Worm (Caenorhabditis elegans): ENCODE measurements around the gene kin-24.

The kin-24 gene

DNA sequence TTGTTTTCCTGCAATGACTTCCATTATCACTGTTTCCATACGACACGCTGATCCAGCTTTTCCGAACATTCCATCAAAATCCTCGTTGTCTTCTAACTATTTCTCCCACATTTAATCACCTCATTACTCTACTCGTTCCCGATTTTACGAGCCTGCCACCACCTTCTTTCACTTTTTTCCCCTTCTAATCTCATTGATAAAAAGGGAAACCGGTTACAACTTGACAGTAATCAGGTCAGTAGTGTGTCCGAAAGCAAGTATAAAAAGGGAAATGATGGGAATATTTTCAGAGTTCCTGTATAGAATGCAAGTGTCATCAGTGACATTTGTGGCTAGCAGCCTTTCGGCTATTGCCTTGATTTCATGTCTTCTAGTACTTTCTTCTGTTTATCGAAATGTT is 19.3 kb downstream of the kin-24 start, which contains the start of gene col-123:
TSS of gene col-123 (plus strand) at position 301 of the 400 bp plus-strand sequence.
- TF ChIP-seq unc-62 (GFP tag; optimal IDR thresholded peaks at IDR 0.05) = no peak

DNA sequence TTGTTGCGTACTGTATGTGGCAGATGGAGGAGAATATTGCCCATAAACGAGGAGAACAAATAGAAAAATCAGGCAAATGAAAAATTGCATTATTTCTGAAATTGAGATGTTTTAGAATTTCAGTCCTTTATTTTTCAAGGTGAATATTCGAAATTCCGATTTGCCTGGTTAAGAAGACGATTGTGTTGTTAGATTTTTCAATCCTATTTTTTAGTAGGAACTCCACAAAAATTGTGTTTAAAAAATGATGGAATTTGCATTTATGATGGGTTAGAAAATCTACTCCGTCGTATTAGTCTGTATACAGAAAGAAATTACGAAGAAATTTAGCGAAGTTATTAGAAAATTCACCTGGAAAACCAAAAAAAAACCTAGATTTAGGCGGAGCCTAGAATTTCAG is 25.5 kb downstream of the kin-24 start, which contains the start of gene egl-20:
TSS of gene egl-20 (minus strand) at position 101 of the 400 bp plus-strand sequence.
- TF ChIP-seq unc-62 (GFP tag; optimal IDR thresholded peaks at IDR 0.05) = no peak

DNA sequence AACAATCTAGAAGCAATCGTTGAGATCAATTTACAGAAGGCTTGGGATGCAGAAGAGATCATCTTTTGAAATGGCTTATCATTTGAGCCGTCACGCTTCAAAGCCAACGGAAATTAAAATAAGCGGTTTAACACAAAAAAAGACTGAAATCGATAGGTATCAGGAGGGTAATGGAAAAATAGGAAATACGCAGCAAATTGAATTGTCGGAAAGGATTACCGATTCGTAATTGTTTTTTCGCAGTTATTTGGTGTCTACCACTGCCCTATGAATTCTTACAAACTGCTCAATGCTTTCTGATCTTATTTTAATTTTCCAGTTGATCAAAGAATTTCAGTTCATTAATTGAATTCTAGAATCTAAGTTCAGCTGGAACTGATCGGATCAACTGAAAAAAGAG is 29.4 kb downstream of the kin-24 start:
- no peak for TF ChIP-seq unc-62 (GFP tag; optimal IDR thresholded peaks at IDR 0.05)

ce11 chrIV:9810633-9811032 is 30.3 kb downstream of the kin-24 start, which contains the start of gene dct-15:
TSS of gene dct-15 (minus strand) at chrIV:9810733.
- no peak for TF ChIP-seq unc-62 (GFP tag; optimal IDR thresholded peaks at IDR 0.05)

DNA sequence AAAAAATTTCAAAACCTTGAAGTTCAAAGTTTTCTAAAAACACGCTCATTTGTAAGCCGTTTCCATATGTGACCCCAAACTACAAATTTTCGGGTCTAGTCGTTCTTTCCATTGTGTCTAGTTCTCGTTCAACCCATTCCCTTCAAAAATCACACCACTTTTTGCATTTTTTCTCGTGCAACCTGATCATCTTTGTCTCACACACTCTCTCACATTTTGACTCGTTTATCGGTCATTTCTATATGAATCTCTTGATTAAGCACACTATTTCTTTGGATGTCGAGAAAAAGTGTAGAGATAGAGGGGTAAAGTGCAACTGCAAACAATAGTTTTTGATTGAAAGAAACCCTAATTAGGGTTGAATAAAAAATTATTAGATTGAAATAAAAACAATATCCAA is 37.3 kb downstream of the kin-24 start:
- no peak for TF ChIP-seq unc-62 (GFP tag; optimal IDR thresholded peaks at IDR 0.05)

DNA sequence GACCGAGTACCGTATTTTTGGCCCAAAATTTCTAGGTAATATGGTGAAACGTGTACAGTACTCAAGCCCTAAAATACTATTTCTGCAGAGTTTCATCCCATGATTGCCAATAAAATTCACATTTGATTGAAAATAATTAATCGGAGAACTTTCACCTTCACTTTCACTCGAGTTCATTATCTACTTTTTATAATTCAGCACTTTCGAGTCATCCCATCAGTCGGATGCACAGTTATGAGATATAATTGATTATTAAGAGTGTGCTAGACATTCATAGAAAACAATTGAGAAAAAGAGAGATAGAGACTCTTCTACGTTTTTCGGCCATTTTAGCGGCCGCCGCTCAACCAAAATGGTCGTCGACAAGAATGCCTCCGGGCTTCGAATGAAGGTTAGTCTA is 38.2 kb downstream of the kin-24 start, which contains the start of gene fat-3:
TSS of gene fat-3 (plus strand) at position 313 of the 400 bp plus-strand sequence.
- no peak for TF ChIP-seq unc-62 (GFP tag; optimal IDR thresholded peaks at IDR 0.05)

DNA sequence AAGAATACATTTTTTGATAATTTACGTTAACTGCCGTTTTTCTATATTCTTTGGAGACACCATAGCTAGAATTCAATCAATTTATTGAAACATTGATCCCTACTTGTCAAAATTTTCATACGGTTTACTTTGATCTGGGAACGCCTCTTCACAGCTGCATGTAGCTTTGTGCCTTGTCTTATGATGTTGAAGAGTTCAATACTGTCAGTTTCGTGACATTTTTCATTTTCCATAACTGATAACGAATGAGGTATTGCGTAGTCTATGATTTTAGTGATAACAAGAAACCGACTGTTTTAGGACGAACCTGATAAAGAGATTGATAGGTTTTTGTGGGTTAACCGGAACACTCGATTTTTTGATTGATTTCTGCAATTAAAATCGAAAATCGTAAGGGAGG is 39.5 kb downstream of the kin-24 start:
- TF ChIP-seq unc-62 (GFP tag; optimal IDR thresholded peaks at IDR 0.05) = no peak

ce11 chrIV:9799664-9800063 is 41.2 kb downstream of the kin-24 start:
- TF ChIP-seq unc-62 (GFP tag; optimal IDR thresholded peaks at IDR 0.05) = no peak

- TF ChIP-seq unc-62 (GFP tag; optimal IDR thresholded peaks at IDR 0.05) = no peak
These were observed 41.8 kb downstream of the kin-24 start, which contains the start of gene fat-4 for ce11 chrIV:9799129-9799528. TSS of gene fat-4 (plus strand) at chrIV:9799429.

- TF ChIP-seq unc-62 (GFP tag; optimal IDR thresholded peaks at IDR 0.05) = no peak
These were observed 42.6 kb downstream of the kin-24 start for ce11 chrIV:9798307-9798706.

DNA sequence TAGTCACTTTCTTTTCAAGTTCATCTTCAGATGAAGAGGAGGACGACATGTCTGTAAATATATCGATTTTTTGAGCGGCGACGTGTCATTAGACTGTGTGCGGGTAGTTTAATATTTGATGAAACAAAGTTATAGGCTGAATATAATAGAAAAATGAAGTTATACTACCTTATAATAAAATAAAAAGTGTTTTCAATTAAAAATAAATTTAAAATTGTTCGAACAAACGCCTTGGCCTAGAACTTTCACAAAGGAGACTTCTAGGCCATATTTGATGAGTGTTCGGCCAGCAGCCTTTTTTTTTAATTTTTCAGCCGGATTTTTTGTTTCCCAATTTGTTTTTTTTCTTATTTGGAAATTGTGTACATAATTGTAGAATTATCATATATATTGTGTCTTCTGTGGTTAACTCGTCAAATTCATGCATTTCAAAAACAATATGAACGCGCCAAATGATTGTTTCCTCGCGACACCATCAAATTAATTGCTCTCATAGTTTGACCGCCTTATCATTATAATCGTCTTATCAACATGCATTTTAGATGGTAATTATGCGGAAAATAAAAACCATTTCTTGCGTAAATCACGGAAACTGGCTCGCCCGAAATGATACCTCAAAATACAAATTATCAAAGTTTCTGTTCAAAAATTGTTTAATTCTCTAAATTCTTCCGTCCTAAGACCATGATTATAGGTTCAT is 43.4 kb downstream of the kin-24 start, which contains the start of gene T13F2.2:
TSS of gene T13F2.2 (minus strand) at position 51 of the 700 bp plus-strand sequence.
- no peak for TF ChIP-seq unc-62 (GFP tag; optimal IDR thresholded peaks at IDR 0.05)

DNA sequence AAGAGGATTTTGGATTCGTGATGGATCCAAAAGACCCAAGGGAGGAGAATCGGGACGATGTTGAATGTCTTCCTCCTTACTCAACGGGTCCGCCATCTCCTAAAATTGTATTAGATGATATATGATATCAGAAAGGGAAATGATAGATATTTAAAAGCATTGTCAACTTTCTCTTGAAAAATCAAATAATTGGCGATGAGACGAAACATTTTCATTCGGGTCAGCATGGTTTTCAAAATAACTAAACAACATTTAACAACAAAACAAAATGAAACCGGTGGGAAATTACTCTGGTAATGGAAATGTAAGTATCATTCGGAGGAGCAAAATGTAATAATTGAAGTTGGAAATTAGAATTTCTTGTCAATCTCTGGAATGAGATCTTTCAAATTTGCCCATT is 44.4 kb downstream of the kin-24 start, which contains the start of gene pis-1:
TSS of gene pis-1 (minus strand) at position 101 of the 400 bp plus-strand sequence.
- TF ChIP-seq unc-62 (GFP tag; optimal IDR thresholded peaks at IDR 0.05) = no peak

- no peak for TF ChIP-seq unc-62 (GFP tag; optimal IDR thresholded peaks at IDR 0.05)
These were observed 45.6 kb downstream of the kin-24 start for ce11 chrIV:9795250-9795649.

ce11 chrIV:9790708-9791107 is 50.2 kb downstream of the kin-24 start:
- no peak for TF ChIP-seq unc-62 (GFP tag; optimal IDR thresholded peaks at IDR 0.05)

DNA sequence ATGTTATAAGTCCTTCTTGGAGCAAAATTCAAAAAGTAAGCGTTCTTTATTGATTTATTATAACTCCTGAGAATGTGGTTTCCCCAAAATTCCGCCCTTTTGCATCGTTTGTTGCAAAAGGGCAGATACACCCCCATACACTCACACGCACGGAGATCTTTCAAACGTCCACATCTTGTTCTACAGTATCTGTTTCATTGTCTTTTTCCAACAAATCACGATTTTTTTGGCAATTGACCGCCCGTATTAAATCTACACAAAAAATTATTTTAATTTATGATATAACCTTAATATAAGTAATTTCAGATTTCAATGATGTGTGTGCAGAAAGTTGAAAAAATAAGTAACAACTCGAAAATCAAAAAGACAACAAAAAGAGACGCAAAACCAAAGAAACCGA is 51.4 kb downstream of the kin-24 start, which contains the start of gene T13F2.4:
TSS of gene T13F2.4 (plus strand) at position 301 of the 400 bp plus-strand sequence.
- TF ChIP-seq unc-62 (GFP tag; optimal IDR thresholded peaks at IDR 0.05) = no peak
